Worm (Caenorhabditis elegans) whole organism, young adult: ENCODE measurements around the gene fbxa-154.

Experiments used
- B0261.1 ChIP-seq: sonication (generic microtip); optimal IDR thresholded peaks from 2 replicates; lab custom pipeline; 2016; ENCODE audit warnings: mild to moderate bottlenecking, missing genetic modification characterization, moderate library complexity, missing compliant biosample characterization
- B0336.3 ChIP-seq: fragments of 200-800 bp; sonication (Bioruptor generic); IDR thresholded peaks from 2 replicates; pipeline ENCODE4 v1.3.6; 2022; ENCODE audit warnings: missing genetic modification characterization, missing compliant biosample characterization
- D2030.7 ChIP-seq: fragments of 200-800 bp; sonication (Bioruptor generic); IDR thresholded peaks from 2 replicates; pipeline ENCODE4 v1.3.6; 2022; ENCODE audit warnings: missing genetic modification reagents, missing genetic modification characterization, missing compliant biosample characterization
- F10E7.11 ChIP-seq: sonication (generic microtip); optimal IDR thresholded peaks from 2 replicates; lab custom pipeline; 2017; ENCODE audit warnings: mild to moderate bottlenecking, missing genetic modification characterization, moderate library complexity, missing compliant biosample characterization
- F39B2.1 ChIP-seq: fragments of 200-800 bp; sonication (Bioruptor generic); IDR thresholded peaks from 2 replicates; pipeline ENCODE4 v1.3.6; 2022; ENCODE audit warnings: missing genetic modification reagents, missing genetic modification characterization, missing compliant biosample characterization
- F49E8.2 ChIP-seq: sonication (generic microtip); optimal IDR thresholded peaks from 3 replicates; lab custom pipeline; 2017; ENCODE audit warnings: missing genetic modification characterization, mild to moderate bottlenecking, missing compliant biosample characterization, antibody characterized with exemption, moderate library complexity; ENCODE audit not compliant: insufficient read depth
- F57A8.1 ChIP-seq: fragments of 200-800 bp; sonication (Bioruptor generic); optimal IDR thresholded peaks from 2 replicates; lab custom pipeline; 2018; ENCODE audit warnings: mild to moderate bottlenecking, missing genetic modification characterization, moderate library complexity, missing compliant biosample characterization
- K11D2.4 ChIP-seq: fragments of 200-800 bp; sonication (Bioruptor generic); IDR thresholded peaks from 2 replicates; pipeline ENCODE4 v1.3.6; 2022; ENCODE audit warnings: missing genetic modification reagents, missing genetic modification characterization, missing compliant biosample characterization
- K12H6.12 ChIP-seq: fragments of 200-800 bp; sonication (Bioruptor generic); optimal IDR thresholded peaks from 2 replicates; lab custom pipeline; 2018; ENCODE audit warnings: mild to moderate bottlenecking, missing genetic modification characterization, missing compliant biosample characterization
- Y53F4B.3 ChIP-seq: fragments of 200-800 bp; sonication (Bioruptor generic); IDR thresholded peaks from 2 replicates; pipeline ENCODE4 v1.3.6; 2022; ENCODE audit warnings: missing genetic modification reagents, missing genetic modification characterization, missing compliant biosample characterization
- Y56A3A.18 ChIP-seq: fragments of 200-800 bp; sonication (Bioruptor generic); IDR thresholded peaks from 2 replicates; pipeline ENCODE4 v1.3.6; 2022; ENCODE audit warnings: missing genetic modification reagents, missing genetic modification characterization, missing compliant biosample characterization
- atf-7 ChIP-seq: sonication (generic microtip); optimal IDR thresholded peaks from 2 replicates; lab custom pipeline; 2017; ENCODE audit warnings: mild to moderate bottlenecking, missing genetic modification characterization, missing compliant biosample characterization
- attf-3 ChIP-seq: fragments of 200-800 bp; sonication (Bioruptor generic); conservative IDR thresholded peaks from 2 replicates; pipeline ENCODE4 v1.3.6; 2022; ENCODE audit warnings: missing genetic modification reagents, missing genetic modification characterization, missing compliant biosample characterization
- attf-6 ChIP-seq: fragments of 200-800 bp; sonication (Bioruptor generic); IDR thresholded peaks from 2 replicates; pipeline ENCODE4 v1.3.6; 2022; ENCODE audit warnings: missing genetic modification reagents, missing genetic modification characterization, missing compliant biosample characterization
- ccch-3 ChIP-seq: fragments of 200-800 bp; sonication (Bioruptor generic); optimal IDR thresholded peaks from 2 replicates; lab custom pipeline; 2018; ENCODE audit warnings: mild to moderate bottlenecking, missing genetic modification characterization, missing compliant biosample characterization
- cebp-1 ChIP-seq, 2 experiments: fragments of 200-800 bp in 1 of 2; sonication (Bioruptor generic) in 1 of 2; sonication (generic microtip) in 1 of 2; IDR thresholded peaks in 1 of 2; optimal IDR thresholded peaks in 1 of 2; 2 replicates each; pipeline versions ENCODE4 v1.3.6 to Lab custom; 2017 to 2022; ENCODE audit warnings: missing compliant biosample characterization in 2 of 2, missing genetic modification characterization in 2 of 2, mild to moderate bottlenecking in 1 of 2, missing genetic modification reagents in 1 of 2, moderate library complexity in 1 of 2
- ceh-40 ChIP-seq: fragments of 200-800 bp; sonication (Bioruptor generic); IDR thresholded peaks from 2 replicates; pipeline ENCODE4 v1.3.6; 2022; ENCODE audit warnings: missing genetic modification characterization, missing compliant biosample characterization
- ceh-91 ChIP-seq: fragments of 200-800 bp; sonication (Bioruptor generic); IDR thresholded peaks from 2 replicates; pipeline ENCODE4 v1.3.6; 2022; ENCODE audit warnings: missing genetic modification reagents, missing genetic modification characterization, missing compliant biosample characterization
- chd-7 ChIP-seq: sonication (generic microtip); optimal IDR thresholded peaks from 2 replicates; lab custom pipeline; 2016; ENCODE audit warnings: mild to moderate bottlenecking, missing genetic modification characterization, moderate library complexity, missing compliant biosample characterization
- die-1 ChIP-seq: sonication (generic microtip); optimal IDR thresholded peaks from 2 replicates; lab custom pipeline; 2016; ENCODE audit warnings: missing genotype, mild to moderate bottlenecking, missing genetic modification characterization, missing compliant biosample characterization
- ekl-4 ChIP-seq: fragments of 200-800 bp; sonication (Bioruptor generic); IDR thresholded peaks from 2 replicates; pipeline ENCODE4 v1.3.6; 2022; ENCODE audit warnings: missing genetic modification reagents, missing genetic modification characterization, missing compliant biosample characterization
- hlh-12 ChIP-seq: sonication (generic microtip); optimal IDR thresholded peaks from 2 replicates; lab custom pipeline; 2016; ENCODE audit warnings: missing genetic modification characterization, missing compliant biosample characterization
- hmg-20 ChIP-seq: fragments of 200-800 bp; sonication (Bioruptor generic); IDR thresholded peaks from 2 replicates; pipeline ENCODE4 v1.3.6; 2022; ENCODE audit warnings: missing genetic modification reagents, missing genetic modification characterization, missing compliant biosample characterization
- let-526 ChIP-seq: fragments of 200-800 bp; sonication (Bioruptor generic); IDR thresholded peaks from 2 replicates; pipeline ENCODE4 v1.3.6; 2022; ENCODE audit warnings: missing genetic modification reagents, missing genetic modification characterization, missing compliant biosample characterization
- let-607 ChIP-seq, 2 experiments: fragments of 200-800 bp in 1 of 2; sonication (Bioruptor generic) in 1 of 2; sonication (generic microtip) in 1 of 2; optimal IDR thresholded peaks; 2 replicates each; lab custom pipeline; 2016 to 2018; ENCODE audit warnings: mild to moderate bottlenecking in 2 of 2, missing compliant biosample characterization in 2 of 2, missing genetic modification characterization in 2 of 2, moderate library complexity in 2 of 2, missing genotype in 1 of 2
- lin-26 ChIP-seq: fragments of 200-800 bp; sonication (Bioruptor generic); IDR thresholded peaks from 2 replicates; pipeline ENCODE4 v1.3.6; 2022; ENCODE audit warnings: missing genetic modification reagents, missing genetic modification characterization, missing compliant biosample characterization
- lin-35 ChIP-seq, 3 experiments: fragments of 150-350 bp in 2 of 3; sonication (generic microtip) in 1 of 3; optimal IDR thresholded peaks; 2 replicates each; lab custom pipeline; 2014 to 2018; ENCODE audit warnings: missing biosample characterization in 3 of 3, missing genetic modification characterization in 3 of 3, missing genetic modification reagents in 3 of 3
- lin-54 ChIP-seq: fragments of 200-800 bp; sonication (Bioruptor generic); optimal IDR thresholded peaks from 2 replicates; lab custom pipeline; 2018; ENCODE audit warnings: mild to moderate bottlenecking, missing genetic modification characterization, missing compliant biosample characterization
- madf-10 ChIP-seq: sonication (generic microtip); optimal IDR thresholded peaks from 2 replicates; lab custom pipeline; 2016; ENCODE audit warnings: mild to moderate bottlenecking, missing genetic modification characterization, missing compliant biosample characterization
- mcd-1 ChIP-seq: fragments of 200-800 bp; sonication (Bioruptor generic); IDR thresholded peaks from 2 replicates; pipeline ENCODE4 v1.3.6; 2022; ENCODE audit warnings: missing genetic modification reagents, missing genetic modification characterization, missing compliant biosample characterization
- mxl-1 ChIP-seq: sonication (generic microtip); optimal IDR thresholded peaks from 2 replicates; lab custom pipeline; 2016; ENCODE audit warnings: missing genetic modification characterization, missing compliant biosample characterization
- repo-1 ChIP-seq: sonication (generic microtip); optimal IDR thresholded peaks from 2 replicates; lab custom pipeline; 2017; ENCODE audit warnings: mild to moderate bottlenecking, missing genetic modification characterization, missing compliant biosample characterization
- sdz-38 ChIP-seq: sonication (generic microtip); optimal IDR thresholded peaks from 2 replicates; lab custom pipeline; 2016; ENCODE audit warnings: missing genotype, missing genetic modification characterization, missing compliant biosample characterization
- snpc-4 ChIP-seq, 5 experiments: fragments of 150-350 bp in 1 of 5; sonication (generic microtip) in 4 of 5; optimal IDR thresholded peaks; 2 replicates each; lab custom pipeline; 2014 to 2018; ENCODE audit warnings: missing genetic modification characterization in 5 of 5, missing biosample characterization in 3 of 5, antibody characterized with exemption in 2 of 5, mild to moderate bottlenecking in 2 of 5, missing compliant biosample characterization in 2 of 5, missing genotype in 2 of 5, moderate library complexity in 2 of 5, missing genetic modification reagents in 1 of 5
- somi-1 ChIP-seq: fragments of 200-800 bp; sonication (Bioruptor generic); optimal IDR thresholded peaks from 2 replicates; lab custom pipeline; 2018; ENCODE audit warnings: mild to moderate bottlenecking, missing genetic modification characterization, missing compliant biosample characterization
- tbp1 ChIP-seq: fragments of 200-800 bp; sonication (Bioruptor generic); optimal IDR thresholded peaks from 2 replicates; lab custom pipeline; 2018; ENCODE audit warnings: mild to moderate bottlenecking, missing genetic modification characterization, missing compliant biosample characterization
- ztf-26 ChIP-seq: sonication (generic microtip); optimal IDR thresholded peaks from 2 replicates; lab custom pipeline; 2017; ENCODE audit warnings: missing genetic modification characterization, missing compliant biosample characterization

The fbxa-154 gene

DNA sequence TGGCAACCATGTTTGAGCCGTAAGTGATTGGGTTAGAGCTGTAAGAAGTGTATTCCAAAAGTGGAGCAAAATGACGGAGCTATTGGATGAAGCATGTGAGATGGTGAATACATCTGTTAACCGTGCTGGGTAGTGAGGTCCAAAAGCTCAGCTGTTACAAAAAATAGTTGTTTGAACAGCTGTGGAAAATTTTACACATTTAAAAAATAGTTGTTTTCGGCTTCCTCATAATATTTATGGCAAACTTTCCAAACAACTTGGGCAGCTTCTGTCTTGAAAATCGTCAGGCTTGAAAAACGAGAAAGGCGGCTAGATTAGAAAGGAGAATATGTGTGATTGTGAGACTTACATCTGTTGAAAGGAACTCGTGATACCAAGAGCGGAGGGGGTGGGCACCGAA lies at the start of gene fbxa-154:
TSS of gene fbxa-154 (minus strand) at position 101 of the 400 bp plus-strand sequence.
- TF ChIP-seq let-607 (tag; optimal IDR thresholded peaks at IDR 0.05; lab: Kevin White, UChicago), result no peak
- no peak for TF ChIP-seq snpc-4 (GFP tag; optimal IDR thresholded peaks at IDR 0.05; lab: Kevin White, UChicago)
- TF ChIP-seq snpc-4 (tag; optimal IDR thresholded peaks at IDR 0.05; lab: Kevin White, UChicago), result no peak
- no peak for TF ChIP-seq Y53F4B.3 (GFP tag; lab: Robert Waterston, UW)
- no peak for TF ChIP-seq hlh-12 (tag; lab: Kevin White, UChicago)
- no peak for TF ChIP-seq B0336.3 (GFP tag; lab: Robert Waterston, UW)
- no peak for TF ChIP-seq K11D2.4 (GFP tag; lab: Robert Waterston, UW)
- TF ChIP-seq ekl-4 (GFP tag; lab: Robert Waterston, UW), result no peak
- TF ChIP-seq ceh-91 (GFP tag; lab: Robert Waterston, UW), result no peak
- TF ChIP-seq tbp1 (GFP tag; lab: Kevin White, UChicago), result no peak
- no peak for TF ChIP-seq lin-26 (GFP tag; lab: Robert Waterston, UW)
- TF ChIP-seq Y56A3A.18, result no peak
- TF ChIP-seq K12H6.12 (tag; lab: Kevin White, UChicago), result no peak
- TF ChIP-seq ccch-3, result no peak
- TF ChIP-seq hmg-20 (GFP tag; lab: Robert Waterston, UW), result no peak
- TF ChIP-seq mcd-1 (GFP tag; lab: Robert Waterston, UW), result no peak
- TF ChIP-seq F57A8.1 (GFP tag; lab: Kevin White, UChicago), result no peak
- TF ChIP-seq F39B2.1 (GFP tag; lab: Robert Waterston, UW), result no peak
- TF ChIP-seq lin-54 (GFP tag; lab: Kevin White, UChicago), result no peak

DNA sequence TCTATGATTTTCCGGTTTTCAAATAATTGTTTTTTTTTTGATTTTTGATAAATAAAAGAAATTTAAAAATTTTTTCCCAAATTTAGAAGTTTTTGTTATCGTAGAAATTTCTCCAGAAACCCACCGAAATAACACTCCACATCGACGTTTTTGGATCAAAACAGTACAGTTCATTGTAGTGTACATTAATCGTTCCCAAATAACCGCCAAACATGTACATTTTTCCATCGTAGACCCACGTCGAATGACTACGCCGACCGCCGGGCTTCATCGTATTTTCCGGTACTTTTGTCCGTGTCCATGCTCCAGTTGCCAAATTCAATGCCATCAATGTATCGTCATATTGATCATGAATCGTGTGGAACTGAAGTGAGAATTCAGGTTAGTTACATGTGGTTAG lies 49.2 kb upstream of the fbxa-154 start, which contains the start of gene F53E4.2:
TSS of gene F53E4.2 (plus strand) at position 301 of the 400 bp plus-strand sequence.
- TF ChIP-seq lin-54 (GFP tag; lab: Kevin White, UChicago) (no peak), mcd-1 (GFP tag; lab: Robert Waterston, UW) (no peak), B0261.1 (tag; lab: Kevin White, UChicago) (no peak), mxl-1 (no peak), ztf-26 (tag; lab: Kevin White, UChicago) (no peak), ceh-40 (GFP tag; lab: Robert Waterston, UW) (no peak), chd-7 (tag; lab: Kevin White, UChicago) (no peak), die-1 (tag; lab: Kevin White, UChicago) (no peak), somi-1 (no peak), sdz-38 (no peak), madf-10 (tag; lab: Kevin White, UChicago) (no peak), F57A8.1 (GFP tag; lab: Kevin White, UChicago) (no peak), repo-1 (tag; lab: Kevin White, UChicago) (no peak)

DNA sequence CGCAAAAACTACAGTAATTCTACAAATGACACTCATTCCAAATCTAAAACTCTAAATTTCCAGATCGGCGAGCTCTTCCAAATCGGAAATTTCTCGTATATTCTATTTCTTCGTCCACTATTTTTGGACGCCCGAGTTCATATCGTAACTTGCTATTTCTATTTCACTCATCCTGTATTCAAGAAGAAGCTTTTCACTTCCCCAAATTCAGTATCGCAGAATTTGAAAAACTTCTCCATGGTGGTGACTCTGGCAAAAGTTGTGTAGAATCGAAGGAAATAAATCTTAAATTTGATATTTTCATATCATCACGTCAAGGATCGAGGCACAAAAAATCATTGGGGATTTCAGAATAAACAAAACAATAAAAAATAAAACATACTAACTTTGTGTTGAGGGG lies 47.2 kb upstream of the fbxa-154 start:
- TF ChIP-seq lin-35 (GFP tag; optimal IDR thresholded peaks at IDR 0.05; lab: Kevin White, UChicago), result no peak
- no peak for TF ChIP-seq cebp-1 (GFP tag; IDR thresholded peaks at IDR 0.05; lab: Robert Waterston, UW)
- peak; percentile 42 for TF ChIP-seq cebp-1 (tag; optimal IDR thresholded peaks at IDR 0.05; lab: Kevin White, UChicago)
- no peak for TF ChIP-seq atf-7 (tag; lab: Kevin White, UChicago)
- no peak for TF ChIP-seq let-526 (GFP tag; lab: Robert Waterston, UW)
- TF ChIP-seq F10E7.11, result no peak
- TF ChIP-seq B0261.1 (tag; lab: Kevin White, UChicago), result no peak
- TF ChIP-seq ekl-4 (GFP tag; lab: Robert Waterston, UW), result peak; percentile 49; the same call in 1 of the 2 replicates
- no peak for TF ChIP-seq D2030.7 (GFP tag; lab: Robert Waterston, UW)
- TF ChIP-seq attf-3, result 0 out of 2 replicates have a peak, but pooled peaks have one; percentile 27
- TF ChIP-seq F49E8.2 (tag; lab: Kevin White, UChicago), result no peak
- 0 out of 2 replicates have a peak, but pooled peaks have one; percentile 15 for TF ChIP-seq attf-6 (GFP tag; lab: Robert Waterston, UW)
